Fruit fly (Drosophila melanogaster): ENCODE results near the gene CG33647.

CG33647 gene

dm6 chr3L:19196112-19196511 is 40.0 kb upstream of the CG33647 start:
- TF ChIP-seq Rel (GFP tag; optimal IDR thresholded peaks at IDR 0.05) (no peak), Rel (tag; optimal IDR thresholded peaks at IDR 0.05) (no peak), Hr78 (GFP tag; optimal IDR thresholded peaks at IDR 0.05) (no peak), Vsx2 (GFP tag; optimal IDR thresholded peaks at IDR 0.05; ENCODE audit: partially characterized antibody) (no peak), Myc (optimal IDR thresholded peaks at IDR 0.05) (no peak), psq (GFP tag; optimal IDR thresholded peaks at IDR 0.05) (no peak), dsf (GFP tag; optimal IDR thresholded peaks at IDR 0.05; ENCODE audit: borderline replicate concordance) (no peak), usp (GFP tag; optimal IDR thresholded peaks at IDR 0.05) (no peak), ey (GFP tag; optimal IDR thresholded peaks at IDR 0.05) (no peak), dmrt93B (GFP tag; optimal IDR thresholded peaks at IDR 0.05) (no peak), foxo (GFP tag; optimal IDR thresholded peaks at IDR 0.05) (no peak), dl (GFP tag; optimal IDR thresholded peaks at IDR 0.05; ENCODE audit: insufficient read depth in 1 of 2, partially characterized antibody in 2 of 2) (no peak), CrebA (GFP tag; optimal IDR thresholded peaks at IDR 0.05; ENCODE audit: borderline replicate concordance) (no peak)

dm6 chr3L:19196654-19197053 is 39.5 kb upstream of the CG33647 start:
- TF ChIP-seq foxo (GFP tag; optimal IDR thresholded peaks at IDR 0.05), result no peak
- no peak for TF ChIP-seq jim (GFP tag; optimal IDR thresholded peaks at IDR 0.05)
- no peak for TF ChIP-seq Hnf4 (GFP tag; optimal IDR thresholded peaks at IDR 0.05)
- TF ChIP-seq tai (GFP tag; optimal IDR thresholded peaks at IDR 0.05), result no peak
- TF ChIP-seq Dif (GFP tag; optimal IDR thresholded peaks at IDR 0.05; ENCODE audit: partially characterized antibody), result no peak
- no peak for TF ChIP-seq dmrt93B (GFP tag; optimal IDR thresholded peaks at IDR 0.05)
- no peak for TF ChIP-seq ey (GFP tag; optimal IDR thresholded peaks at IDR 0.05)
- no peak for TF ChIP-seq rgr (GFP tag; optimal IDR thresholded peaks at IDR 0.05)
- TF ChIP-seq sage (GFP tag; optimal IDR thresholded peaks at IDR 0.05), result no peak
- no peak for TF ChIP-seq pan (optimal IDR thresholded peaks at IDR 0.05)
- TF ChIP-seq sv (GFP tag; optimal IDR thresholded peaks at IDR 0.05), result no peak
- no peak for TF ChIP-seq Abd-B (GFP tag; optimal IDR thresholded peaks at IDR 0.05)
- no peak for TF ChIP-seq lola (GFP tag; optimal IDR thresholded peaks at IDR 0.05)
- no peak for TF ChIP-seq dl (GFP tag; optimal IDR thresholded peaks at IDR 0.05; ENCODE audit: insufficient read depth in 1 of 2, partially characterized antibody in 2 of 2)
- no peak for TF ChIP-seq CG32264 (GFP tag; optimal IDR thresholded peaks at IDR 0.05)
- TF ChIP-seq N (GFP tag; optimal IDR thresholded peaks at IDR 0.05), result no peak
- no peak for TF ChIP-seq CrebA (GFP tag; optimal IDR thresholded peaks at IDR 0.05; ENCODE audit: borderline replicate concordance)

- TF ChIP-seq Rel (GFP tag; optimal IDR thresholded peaks at IDR 0.05), result no peak
- TF ChIP-seq Rel (tag; optimal IDR thresholded peaks at IDR 0.05), result peak; percentile 64
- no peak for TF ChIP-seq Dif (GFP tag; optimal IDR thresholded peaks at IDR 0.05; ENCODE audit: partially characterized antibody)
Observed at dm6 chr3L:19197321-19197720, 38.8 kb upstream of the CG33647 start.

dm6 chr3L:19198772-19199171 is 37.4 kb upstream of the CG33647 start:
- TF ChIP-seq brk (GFP tag; optimal IDR thresholded peaks at IDR 0.05) (no peak), Vsx2 (GFP tag; optimal IDR thresholded peaks at IDR 0.05; ENCODE audit: partially characterized antibody) (no peak), usp (GFP tag; optimal IDR thresholded peaks at IDR 0.05) (no peak), Sp1 (GFP tag; optimal IDR thresholded peaks at IDR 0.05) (no peak), pan (optimal IDR thresholded peaks at IDR 0.05) (no peak), dmrt93B (GFP tag; optimal IDR thresholded peaks at IDR 0.05) (no peak), CrebA (GFP tag; optimal IDR thresholded peaks at IDR 0.05; ENCODE audit: borderline replicate concordance) (no peak), Hr78 (GFP tag; optimal IDR thresholded peaks at IDR 0.05) (no peak), Mio (GFP tag; optimal IDR thresholded peaks at IDR 0.05) (no peak), Hr83 (GFP tag; optimal IDR thresholded peaks at IDR 0.05; ENCODE audit: poor library complexity, severe bottlenecking) (no peak), Jra (GFP tag; optimal IDR thresholded peaks at IDR 0.05) (no peak), N (GFP tag; optimal IDR thresholded peaks at IDR 0.05) (no peak), h (GFP tag; optimal IDR thresholded peaks at IDR 0.05) (no peak), br (GFP tag; optimal IDR thresholded peaks at IDR 0.05) (no peak), fru (GFP tag; optimal IDR thresholded peaks at IDR 0.05) (no peak)

Data from whole organism, wandering third instar larva.